Fruit fly (Drosophila melanogaster): ENCODE results near the gene Rip11.

DNA sequence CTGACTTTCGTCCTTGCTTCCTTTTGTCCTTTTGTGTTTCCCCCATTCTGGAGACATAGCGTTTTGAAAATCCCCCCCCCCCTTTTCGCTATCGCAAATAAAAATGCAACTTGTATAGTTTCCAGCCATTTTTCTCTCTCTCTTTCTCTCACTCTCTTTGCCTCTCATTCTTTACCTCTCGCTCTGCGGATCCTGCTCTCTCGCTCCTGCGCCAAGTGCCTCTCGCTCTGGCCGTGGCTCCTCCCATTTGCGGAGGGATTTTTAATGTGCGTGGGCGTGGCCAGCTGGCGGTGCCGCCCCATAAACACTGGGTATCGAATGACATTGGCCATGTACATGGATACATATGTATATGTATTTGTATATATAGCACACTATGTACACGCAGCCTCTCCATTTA lies 60.2 kb downstream of the Rip11 start:
- TF ChIP-seq CG11617 (GFP tag; optimal IDR thresholded peaks at IDR 0.05) (no peak), CG5204 (GFP tag; optimal IDR thresholded peaks at IDR 0.05) (no peak), cnc (optimal IDR thresholded peaks at IDR 0.05) (no peak), CG33017 (tag; optimal IDR thresholded peaks at IDR 0.05) (no peak)
